Fruit fly (Drosophila melanogaster) whole organism, embryonic: ENCODE results near the gene Drs.

Source experiments
- Awh ChIP-seq: fragments of 200-800 bp; sonication (Bioruptor generic); IDR thresholded peaks from 2 replicates; pipeline ENCODE4, ENCODE4 v1.3.6; 2022; ENCODE audit warnings: missing biosample characterization, missing genetic modification characterization
- Bdp1 ChIP-seq: fragments of 200-800 bp; sonication (Bioruptor generic); optimal IDR thresholded peaks from 3 replicates; lab custom pipeline; 2016; ENCODE audit warnings: missing biosample characterization, missing genetic modification characterization
- CG11247 ChIP-seq: fragments of 200-800 bp; sonication (Bioruptor generic); IDR thresholded peaks from 2 replicates; pipeline ENCODE4 v1.3.6; 2022; ENCODE audit warnings: missing biosample characterization, missing genetic modification characterization
- CG11456 ChIP-seq: fragments of 200-800 bp; sonication (Bioruptor generic); IDR thresholded peaks from 3 replicates; pipeline ENCODE4 v1.3.6; 2022; ENCODE audit warnings: missing biosample characterization, missing genetic modification characterization
- CG12071 ChIP-seq: fragments of 200-800 bp; sonication (Bioruptor generic); optimal IDR thresholded peaks from 3 replicates; lab custom pipeline; 2018; ENCODE audit warnings: missing biosample characterization, mild to moderate bottlenecking, missing genetic modification characterization
- CG12155 ChIP-seq: fragments of 200-800 bp; sonication (Bioruptor generic); optimal IDR thresholded peaks from 3 replicates; lab custom pipeline; 2016; ENCODE audit warnings: missing biosample characterization, missing genetic modification characterization
- CG12659 ChIP-seq: fragments of 200-800 bp; sonication (Bioruptor generic); optimal IDR thresholded peaks from 3 replicates; lab custom pipeline; 2017; ENCODE audit warnings: mild to moderate bottlenecking, missing biosample characterization, missing genetic modification reagents, missing genetic modification characterization
- CG13894 ChIP-seq: fragments of 200-800 bp; sonication (Bioruptor generic); optimal IDR thresholded peaks from 3 replicates; lab custom pipeline; 2018; ENCODE audit warnings: missing biosample characterization, mild to moderate bottlenecking, missing genetic modification characterization, moderate library complexity
- CG1602 ChIP-seq: fragments of 200-800 bp; sonication (Bioruptor generic); optimal IDR thresholded peaks from 3 replicates; lab custom pipeline; 2016; ENCODE audit warnings: missing biosample characterization, missing genetic modification characterization
- CG16813 ChIP-seq: fragments of 200-800 bp; sonication (Bioruptor generic); IDR thresholded peaks from 3 replicates; pipeline ENCODE4 v1.3.6; 2022; ENCODE audit warnings: missing biosample characterization, missing genetic modification characterization; ENCODE audit not compliant: partially characterized antibody
- CG17802 ChIP-seq: fragments of 200-800 bp; sonication (Bioruptor generic); optimal IDR thresholded peaks from 2 replicates; lab custom pipeline; 2018; ENCODE audit warnings: missing biosample characterization, mild to moderate bottlenecking, missing genetic modification characterization, moderate library complexity
- CG2202 ChIP-seq: fragments of 200-800 bp; sonication (Bioruptor generic); optimal IDR thresholded peaks from 2 replicates; lab custom pipeline; 2018; ENCODE audit warnings: missing biosample characterization, mild to moderate bottlenecking, missing genetic modification characterization
- CG30020 ChIP-seq: fragments of 200-800 bp; optimal IDR thresholded peaks from 2 replicates; lab custom pipeline; 2019; ENCODE audit warnings: missing biosample characterization, mild to moderate bottlenecking, missing genetic modification characterization, moderate library complexity
- CG31441 ChIP-seq: fragments of 200-800 bp; sonication (Bioruptor generic); IDR thresholded peaks from 2 replicates; pipeline ENCODE4 v1.3.6; 2022; ENCODE audit warnings: missing biosample characterization, missing genetic modification characterization
- CG34224 ChIP-seq: fragments of 200-800 bp; sonication (Bioruptor generic); IDR thresholded peaks from 3 replicates; pipeline ENCODE4 v1.3.6; 2022; ENCODE audit warnings: missing biosample characterization, missing genetic modification characterization; ENCODE audit not compliant: partially characterized antibody
- CG3838 ChIP-seq: fragments of 200-800 bp; sonication (Bioruptor generic); optimal IDR thresholded peaks from 3 replicates; lab custom pipeline; 2016; ENCODE audit warnings: missing biosample characterization, missing genetic modification characterization
- CG4707 ChIP-seq: fragments of 200-800 bp; sonication (Bioruptor generic); optimal IDR thresholded peaks from 2 replicates; lab custom pipeline; 2018; ENCODE audit warnings: missing biosample characterization, mild to moderate bottlenecking, missing genetic modification characterization, moderate library complexity
- CG6254 ChIP-seq: fragments of 200-800 bp; sonication (Bioruptor generic); optimal IDR thresholded peaks from 3 replicates; lab custom pipeline; 2017; ENCODE audit warnings: mild to moderate bottlenecking, missing biosample characterization, missing genetic modification reagents, missing genetic modification characterization
- CG6654 ChIP-seq: fragments of 200-800 bp; sonication (Bioruptor generic); optimal IDR thresholded peaks from 2 replicates; lab custom pipeline; 2017; ENCODE audit warnings: missing biosample characterization, mild to moderate bottlenecking, missing genetic modification characterization
- CG6854 ChIP-seq: fragments of 200-800 bp; sonication (Bioruptor generic); optimal IDR thresholded peaks from 3 replicates; lab custom pipeline; 2017; ENCODE audit warnings: missing biosample characterization, mild to moderate bottlenecking, missing genetic modification characterization
- CG7745 ChIP-seq: fragments of 200-800 bp; sonication (Bioruptor generic); optimal IDR thresholded peaks from 2 replicates; lab custom pipeline; 2018; ENCODE audit warnings: missing biosample characterization, mild to moderate bottlenecking, missing genetic modification characterization, moderate library complexity
- CG8478 ChIP-seq: fragments of >200 bp; optimal IDR thresholded peaks from 2 replicates; lab custom pipeline; 2018
- CHES-1-like ChIP-seq: fragments of 200-800 bp; sonication (Bioruptor generic); optimal IDR thresholded peaks from 2 replicates; lab custom pipeline; 2016; ENCODE audit warnings: missing biosample characterization, missing genetic modification characterization
- GATAe ChIP-seq: fragments of 200-800 bp; sonication (Bioruptor generic); conservative IDR thresholded peaks from 2 replicates; pipeline ENCODE4 v1.3.6; 2022; ENCODE audit warnings: missing biosample characterization, missing genetic modification characterization
- Hmx ChIP-seq: fragments of 200-800 bp; sonication (Bioruptor generic); optimal IDR thresholded peaks from 2 replicates; lab custom pipeline; 2016; ENCODE audit warnings: missing biosample characterization, missing genetic modification characterization
- Lpt ChIP-seq: fragments of >200 bp; optimal IDR thresholded peaks from 2 replicates; lab custom pipeline; 2018; ENCODE audit warnings: missing biosample characterization, missing genetic modification characterization
- Rx ChIP-seq: fragments of 200-800 bp; sonication (Bioruptor generic); IDR thresholded peaks from 2 replicates; pipeline ENCODE4 v1.3.6; 2022; ENCODE audit warnings: missing biosample characterization, missing genetic modification characterization
- Side ChIP-seq: fragments of 200-800 bp; sonication (Bioruptor generic); optimal IDR thresholded peaks from 2 replicates; lab custom pipeline; 2016; ENCODE audit warnings: missing biosample characterization, missing genetic modification characterization
- Spps ChIP-seq: fragments of 200-800 bp; sonication (Bioruptor generic); optimal IDR thresholded peaks from 2 replicates; lab custom pipeline; 2018; ENCODE audit warnings: missing biosample characterization, mild to moderate bottlenecking, missing genetic modification characterization
- Sry-β ChIP-seq: fragments of 200-800 bp; sonication (Bioruptor generic); optimal IDR thresholded peaks from 2 replicates; lab custom pipeline; 2018; ENCODE audit warnings: missing biosample characterization, mild to moderate bottlenecking, missing genetic modification characterization, moderate library complexity
- Tbp ChIP-seq: fragments of >200 bp; optimal IDR thresholded peaks from 2 replicates; lab custom pipeline; 2018; ENCODE audit warnings: missing biosample characterization, missing genetic modification characterization
- ab ChIP-seq: fragments of 200-800 bp; sonication (Bioruptor generic); optimal IDR thresholded peaks from 2 replicates; lab custom pipeline; 2016; ENCODE audit warnings: missing biosample characterization, missing genetic modification characterization
- ac ChIP-seq: fragments of 200-800 bp; sonication (Bioruptor generic); optimal IDR thresholded peaks from 3 replicates; lab custom pipeline; 2017; ENCODE audit warnings: missing biosample characterization, mild to moderate bottlenecking, missing genetic modification characterization
- amos ChIP-seq: fragments of 200-800 bp; sonication (Bioruptor generic); IDR thresholded peaks from 2 replicates; pipeline ENCODE4 v1.3.6; 2022; ENCODE audit warnings: missing biosample characterization, missing genetic modification characterization; ENCODE audit not compliant: partially characterized antibody
- aop ChIP-seq: fragments of 200-800 bp; sonication (Bioruptor generic); IDR thresholded peaks from 2 replicates; pipeline ENCODE4 v1.3.6; 2022; ENCODE audit warnings: missing biosample characterization, missing genetic modification characterization
- ase ChIP-seq: fragments of 200-800 bp; sonication (Bioruptor generic); IDR thresholded peaks from 3 replicates; pipeline ENCODE4 v1.3.6; 2022; ENCODE audit warnings: missing biosample characterization, missing genetic modification characterization
- bowl ChIP-seq: fragments of 200-800 bp; sonication (Bioruptor generic); IDR thresholded peaks from 2 replicates; pipeline ENCODE4 v1.3.6; 2022; ENCODE audit warnings: missing biosample characterization, missing genetic modification characterization
- cas ChIP-seq: fragments of 200-800 bp; sonication (Bioruptor generic); IDR thresholded peaks from 2 replicates; pipeline ENCODE4 v1.3.6; 2022; ENCODE audit warnings: missing biosample characterization, missing genetic modification characterization
- cg ChIP-seq: fragments of 200-800 bp; sonication (Bioruptor generic); optimal IDR thresholded peaks from 3 replicates; lab custom pipeline; 2019; ENCODE audit warnings: missing biosample characterization, mild to moderate bottlenecking, missing genetic modification characterization, moderate library complexity
- croc ChIP-seq: fragments of 200-800 bp; sonication (Bioruptor generic); conservative IDR thresholded peaks from 3 replicates; pipeline ENCODE4 v1.3.6; 2022; ENCODE audit warnings: missing biosample characterization, missing genetic modification characterization
- disco-r ChIP-seq: fragments of 200-800 bp; sonication (Bioruptor generic); optimal IDR thresholded peaks from 2 replicates; lab custom pipeline; 2016; ENCODE audit warnings: missing biosample characterization, missing genetic modification characterization
- ftz-f1 ChIP-seq: fragments of 200-800 bp; sonication (Bioruptor generic); optimal IDR thresholded peaks from 2 replicates; lab custom pipeline; 2016; ENCODE audit warnings: missing biosample characterization, missing genetic modification characterization
- jigr1 ChIP-seq: fragments of 200-800 bp; sonication (Bioruptor generic); IDR thresholded peaks from 3 replicates; pipeline ENCODE4 v1.3.6; 2022; ENCODE audit warnings: missing biosample characterization, missing genetic modification characterization
- jumu ChIP-seq: fragments of 200-800 bp; sonication (Bioruptor generic); optimal IDR thresholded peaks from 3 replicates; lab custom pipeline; 2016; ENCODE audit warnings: missing biosample characterization, missing genetic modification characterization
- ken ChIP-seq: fragments of 200-800 bp; sonication (Bioruptor generic); IDR thresholded peaks from 3 replicates; pipeline ENCODE4 v1.3.6; 2022; ENCODE audit warnings: missing biosample characterization, missing genetic modification characterization
- otp ChIP-seq: fragments of 200-800 bp; sonication (Bioruptor generic); IDR thresholded peaks from 3 replicates; pipeline ENCODE4, ENCODE4 v1.3.6; 2022; ENCODE audit warnings: missing biosample characterization, missing genetic modification characterization
- pb ChIP-seq: fragments of 200-800 bp; sonication (Bioruptor generic); optimal IDR thresholded peaks from 3 replicates; lab custom pipeline; 2016; ENCODE audit warnings: missing biosample characterization, missing genetic modification characterization
- phol ChIP-seq: fragments of 200-800 bp; sonication (Bioruptor generic); optimal IDR thresholded peaks from 3 replicates; lab custom pipeline; 2018; ENCODE audit warnings: missing biosample characterization, mild to moderate bottlenecking, missing genetic modification characterization, moderate library complexity
- sqz ChIP-seq: fragments of 200-800 bp; sonication (Bioruptor generic); optimal IDR thresholded peaks from 3 replicates; lab custom pipeline; 2018; ENCODE audit warnings: missing biosample characterization, mild to moderate bottlenecking, missing genetic modification characterization
- trh ChIP-seq: fragments of 200-800 bp; sonication (Bioruptor generic); optimal IDR thresholded peaks from 2 replicates; lab custom pipeline; 2016; ENCODE audit warnings: missing biosample characterization, missing genetic modification characterization
- twi ChIP-seq: fragments of 200-800 bp; optimal IDR thresholded peaks from 2 replicates; lab custom pipeline; 2019; ENCODE audit warnings: missing biosample characterization, mild to moderate bottlenecking, missing genetic modification characterization, moderate library complexity
- tx ChIP-seq: fragments of 200-800 bp; sonication (Bioruptor generic); optimal IDR thresholded peaks from 2 replicates; lab custom pipeline; 2016; ENCODE audit warnings: missing biosample characterization, missing genetic modification characterization
- vnd ChIP-seq: fragments of 200-800 bp; sonication (Bioruptor generic); IDR thresholded peaks from 3 replicates; pipeline ENCODE4 v1.3.6; 2022; ENCODE audit warnings: missing biosample characterization, missing genetic modification characterization; ENCODE audit not compliant: partially characterized antibody

Gene Drs

DNA sequence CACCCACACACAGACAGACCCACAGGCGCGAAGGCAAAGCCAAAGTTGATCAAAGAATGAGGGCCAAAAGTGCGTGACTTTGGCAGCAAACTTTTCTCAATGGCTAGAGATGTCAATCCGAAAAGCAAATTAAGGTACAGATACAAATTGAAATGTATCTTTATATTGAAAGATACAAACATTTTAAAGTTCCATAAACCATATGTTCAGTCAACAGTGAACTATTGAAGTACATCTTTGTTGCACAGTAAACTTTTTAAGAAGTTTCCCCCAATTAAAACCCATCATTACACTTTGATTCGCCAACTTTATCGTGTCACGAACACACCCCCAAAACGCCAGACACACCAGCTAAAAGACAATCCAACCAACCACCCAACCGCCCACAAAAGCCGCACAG, 42.3 kb downstream of the Drs start (continued):
- TF ChIP-seq cg (GFP tag; lab: Kevin White, UChicago) (no peak), pb (GFP tag; lab: Kevin White, UChicago) (no peak), CG11456 (GFP tag; lab: Robert Waterston, UW) (no peak), Lpt (no peak), CG2202 (tag; lab: Kevin White, UChicago) (no peak), CG11247 (GFP tag; lab: Robert Waterston, UW) (0 out of 2 replicates have a peak, but pooled peaks have one; percentile 36), CG31441 (GFP tag; lab: Robert Waterston, UW) (no peak), Awh (GFP tag; lab: Robert Waterston, UW) (no peak), CG7745 (tag; lab: Kevin White, UChicago) (no peak), CG4707 (GFP tag; lab: Kevin White, UChicago) (no peak), ase (GFP tag; lab: Robert Waterston, UW) (no peak), CG8478 (lab: Kevin White, UChicago) (no peak), sqz (GFP tag; lab: Kevin White, UChicago) (no peak), CG6654 (GFP tag; lab: Kevin White, UChicago) (no peak), ab (no peak), Sry-β (GFP tag; lab: Kevin White, UChicago) (no peak), jumu (no peak), Side (GFP tag; lab: Kevin White, UChicago) (no peak), tx (GFP tag; lab: Kevin White, UChicago) (no peak), jigr1 (no peak), CG3838 (GFP tag; lab: Kevin White, UChicago) (no peak), CHES-1-like (GFP tag; lab: Kevin White, UChicago) (peak; percentile 36), CG30020 (tag; lab: Kevin White, UChicago) (no peak), aop (GFP tag; lab: Robert Waterston, UW) (no peak), ken (no peak), CG34224 (GFP tag; lab: Robert Waterston, UW) (peak; percentile 58), disco-r (GFP tag; lab: Kevin White, UChicago) (no peak), CG12155 (peak; percentile 8), Spps (tag; lab: Kevin White, UChicago) (no peak), Tbp (no peak), CG6254 (GFP tag; lab: Kevin White, UChicago) (no peak), ac (GFP tag; lab: Kevin White, UChicago) (no peak), CG6854 (GFP tag; lab: Kevin White, UChicago) (no peak), twi (tag; lab: Kevin White, UChicago) (no peak), CG16813 (GFP tag; lab: Robert Waterston, UW) (peak; percentile 14; the same call in 1 of the 3 replicates), Rx (GFP tag; lab: Robert Waterston, UW) (no peak), CG1602 (GFP tag; lab: Kevin White, UChicago) (no peak), croc (GFP tag; lab: Robert Waterston, UW) (no peak), CG17802 (tag; lab: Kevin White, UChicago) (no peak), CG12071 (no peak), otp (GFP tag; lab: Robert Waterston, UW) (no peak), Bdp1 (no peak), bowl (GFP tag; lab: Robert Waterston, UW) (no peak), amos (peak; percentile 26; the same call in 1 of the 2 replicates), cas (GFP tag; lab: Robert Waterston, UW) (no peak), phol (tag; lab: Kevin White, UChicago) (no peak), trh (GFP tag; lab: Kevin White, UChicago) (no peak), Hmx (GFP tag; lab: Kevin White, UChicago) (no peak), CG13894 (tag; lab: Kevin White, UChicago) (no peak), ftz-f1 (GFP tag; lab: Kevin White, UChicago) (no peak), GATAe (no peak), vnd (no peak), CG12659 (GFP tag; lab: Kevin White, UChicago) (peak; percentile 38)
